Worm (Caenorhabditis elegans): ENCODE results near the gene scd-1.

ce11 chrX:12551633-12552032 lies 26.0 kb upstream of the scd-1 start, which contains the start of gene npr-4:
- TF ChIP-seq nfya-1 (tag; optimal IDR thresholded peaks at IDR 0.05), result no peak
- TF ChIP-seq pha-4 (tag; optimal IDR thresholded peaks at IDR 0.05), result no peak
- TF ChIP-seq fkh-10 (GFP tag; optimal IDR thresholded peaks at IDR 0.05), result no peak
- TF ChIP-seq dmd-4 (tag; optimal IDR thresholded peaks at IDR 0.05; ENCODE audit: borderline replicate concordance), result no peak
- TF ChIP-seq hlh-15 (tag; optimal IDR thresholded peaks at IDR 0.05), result no peak
